Fruit fly (Drosophila melanogaster) whole organism, prepupa: ENCODE results near the gene Pfas.

Experiments
- Blimp-1 ChIP-seq: fragments of 200-800 bp; sonication (Bioruptor generic); optimal IDR thresholded peaks from 3 replicates; lab custom pipeline; 2017; ENCODE audit warnings: missing biosample characterization, missing genetic modification characterization, mild to moderate bottlenecking, moderate library complexity, missing genetic modification reagents
- CG10631 ChIP-seq: fragments of 200-800 bp; sonication (Bioruptor generic); optimal IDR thresholded peaks from 2 replicates; lab custom pipeline; 2016; ENCODE audit warnings: missing biosample characterization, missing genetic modification characterization
- CG11294 ChIP-seq: fragments of 200-800 bp; sonication (Bioruptor generic); IDR thresholded peaks from 2 replicates; pipeline ENCODE4 v1.3.6; 2022; ENCODE audit warnings: missing biosample characterization, missing genetic modification characterization
- CG11902 ChIP-seq: fragments of 200-800 bp; sonication (Bioruptor generic); optimal IDR thresholded peaks from 3 replicates; lab custom pipeline; 2016; ENCODE audit warnings: missing biosample characterization, missing genetic modification characterization
- CG15336 ChIP-seq: fragments of 200-800 bp; sonication (Bioruptor generic); IDR thresholded peaks from 2 replicates; pipeline ENCODE4 v1.3.6; 2022; ENCODE audit warnings: missing biosample characterization, missing genetic modification characterization
- CG16779 ChIP-seq: fragments of 200-800 bp; sonication (Bioruptor generic); optimal IDR thresholded peaks from 3 replicates; lab custom pipeline; 2017; ENCODE audit warnings: missing biosample characterization, mild to moderate bottlenecking, missing genetic modification characterization
- CG31627 ChIP-seq: fragments of 200-800 bp; sonication (Bioruptor generic); optimal IDR thresholded peaks from 3 replicates; lab custom pipeline; 2016; ENCODE audit warnings: missing biosample characterization, missing genetic modification characterization
- CG32006 ChIP-seq: fragments of 200-800 bp; sonication (Bioruptor generic); optimal IDR thresholded peaks from 3 replicates; lab custom pipeline; 2017; ENCODE audit warnings: missing biosample characterization, mild to moderate bottlenecking, missing genetic modification characterization
- CG6163 ChIP-seq: fragments of 200-800 bp; sonication (Bioruptor generic); IDR thresholded peaks from 3 replicates; pipeline ENCODE4 v1.3.6; 2022; ENCODE audit warnings: missing biosample characterization, missing genetic modification characterization
- CG6276 ChIP-seq: fragments of 200-800 bp; sonication (Bioruptor generic); optimal IDR thresholded peaks from 2 replicates; lab custom pipeline; 2017; ENCODE audit warnings: missing biosample characterization, mild to moderate bottlenecking, missing genetic modification characterization
- CG6792 ChIP-seq: fragments of 200-800 bp; sonication (Bioruptor generic); optimal IDR thresholded peaks from 3 replicates; lab custom pipeline; 2016; ENCODE audit warnings: missing biosample characterization, missing genetic modification characterization
- CG6808 ChIP-seq: fragments of 200-800 bp; sonication (Bioruptor generic); optimal IDR thresholded peaks from 3 replicates; lab custom pipeline; 2017; ENCODE audit warnings: missing biosample characterization, missing genetic modification characterization, mild to moderate bottlenecking, moderate library complexity, missing genetic modification reagents
- CG6854 ChIP-seq: fragments of 200-800 bp; sonication (Bioruptor generic); optimal IDR thresholded peaks from 2 replicates; lab custom pipeline; 2017; ENCODE audit warnings: missing biosample characterization, mild to moderate bottlenecking, missing genetic modification characterization
- CG7368 ChIP-seq: fragments of 200-800 bp; sonication (Bioruptor generic); optimal IDR thresholded peaks from 3 replicates; lab custom pipeline; 2016; ENCODE audit warnings: missing biosample characterization, missing genetic modification characterization
- CG8119 ChIP-seq: fragments of 200-800 bp; sonication (Bioruptor generic); IDR thresholded peaks from 3 replicates; pipeline ENCODE4 v1.3.6; 2022; ENCODE audit warnings: missing biosample characterization, missing genetic modification characterization
- CG8319 ChIP-seq: fragments of 200-800 bp; sonication (Bioruptor generic); optimal IDR thresholded peaks from 3 replicates; lab custom pipeline; 2016; ENCODE audit warnings: missing biosample characterization, missing genetic modification characterization
- CG8632 ChIP-seq: fragments of 200-800 bp; sonication (Bioruptor generic); optimal IDR thresholded peaks from 3 replicates; lab custom pipeline; 2016; ENCODE audit warnings: missing biosample characterization, missing genetic modification characterization
- CG9139 ChIP-seq: fragments of 200-800 bp; sonication (Bioruptor generic); optimal IDR thresholded peaks from 3 replicates; lab custom pipeline; 2017; ENCODE audit warnings: missing biosample characterization, mild to moderate bottlenecking, missing genetic modification characterization
- Eip75B ChIP-seq: fragments of 200-800 bp; sonication (Bioruptor generic); optimal IDR thresholded peaks from 3 replicates; lab custom pipeline; 2016; ENCODE audit warnings: missing biosample characterization, missing genetic modification characterization
- Eip78C ChIP-seq: fragments of 200-800 bp; sonication (Bioruptor generic); peaks from one replicate; lab custom pipeline; 2016; ENCODE audit warnings: missing biosample characterization, missing genetic modification characterization
- Ets21C ChIP-seq: fragments of 200-800 bp; sonication (Bioruptor generic); optimal IDR thresholded peaks from 3 replicates; lab custom pipeline; 2016; ENCODE audit warnings: missing biosample characterization, missing genetic modification characterization
- Gug ChIP-seq: fragments of 200-800 bp; sonication (Bioruptor generic); IDR thresholded peaks from 2 replicates; pipeline ENCODE4 v1.3.6; 2022; ENCODE audit warnings: missing biosample characterization, missing genetic modification characterization
- Hr38 ChIP-seq: sonication (Bioruptor generic); optimal IDR thresholded peaks from 2 replicates; lab custom pipeline; 2016; ENCODE audit warnings: missing biosample characterization, missing genetic modification characterization
- Hr39 ChIP-seq: fragments of 200-800 bp; sonication (Bioruptor generic); optimal IDR thresholded peaks from 2 replicates; lab custom pipeline; 2016; ENCODE audit warnings: missing biosample characterization, missing genetic modification characterization
- Hr4 ChIP-seq: fragments of 200-800 bp; sonication (Bioruptor generic); optimal IDR thresholded peaks from 3 replicates; lab custom pipeline; 2016; ENCODE audit warnings: missing biosample characterization, missing genetic modification characterization
- Lpt ChIP-seq: fragments of 200-800 bp; sonication (Bioruptor generic); optimal IDR thresholded peaks from 3 replicates; lab custom pipeline; 2016; ENCODE audit warnings: missing biosample characterization, missing genetic modification characterization
- OdsH ChIP-seq: fragments of 200-800 bp; sonication (Bioruptor generic); optimal IDR thresholded peaks from 3 replicates; lab custom pipeline; 2016; ENCODE audit warnings: missing biosample characterization, missing genetic modification characterization
- Sox14 ChIP-seq: fragments of 200-800 bp; sonication (Bioruptor generic); optimal IDR thresholded peaks from 3 replicates; lab custom pipeline; 2016; ENCODE audit warnings: missing biosample characterization, missing genetic modification characterization
- Sox15 ChIP-seq: fragments of 200-800 bp; sonication (Bioruptor generic); optimal IDR thresholded peaks from 3 replicates; lab custom pipeline; 2016; ENCODE audit warnings: missing biosample characterization, missing genetic modification characterization
- acj6 ChIP-seq: fragments of 200-800 bp; sonication (Bioruptor generic); optimal IDR thresholded peaks from 3 replicates; lab custom pipeline; 2016; ENCODE audit warnings: missing biosample characterization, missing genetic modification characterization
- cyc ChIP-seq: fragments of 200-800 bp; sonication (Bioruptor generic); optimal IDR thresholded peaks from 3 replicates; lab custom pipeline; 2016; ENCODE audit warnings: missing biosample characterization, missing genetic modification characterization
- dac ChIP-seq: fragments of 200-800 bp; sonication (Bioruptor generic); optimal IDR thresholded peaks from 2 replicates; lab custom pipeline; 2017; ENCODE audit warnings: missing biosample characterization, mild to moderate bottlenecking, missing genetic modification characterization
- dsx ChIP-seq: fragments of 200-800 bp; optimal IDR thresholded peaks from 3 replicates; lab custom pipeline; 2019; ENCODE audit warnings: missing biosample characterization, mild to moderate bottlenecking, missing genetic modification characterization, moderate library complexity; ENCODE audit not compliant: poor library complexity, severe bottlenecking
- esn ChIP-seq: fragments of 200-800 bp; sonication (Bioruptor generic); optimal IDR thresholded peaks from 2 replicates; lab custom pipeline; 2016; ENCODE audit warnings: missing biosample characterization, mild to moderate bottlenecking, missing genetic modification characterization, moderate library complexity
- fd59A ChIP-seq: fragments of 200-800 bp; sonication (Bioruptor generic); optimal IDR thresholded peaks from 2 replicates; lab custom pipeline; 2017; ENCODE audit warnings: missing biosample characterization, mild to moderate bottlenecking, missing genetic modification characterization, missing genetic modification reagents
- fd85E ChIP-seq: fragments of 200-800 bp; sonication (Bioruptor generic); optimal IDR thresholded peaks from 3 replicates; lab custom pipeline; 2016; ENCODE audit warnings: missing biosample characterization, missing genetic modification characterization
- fkh ChIP-seq: fragments of 200-800 bp; sonication (Bioruptor generic); optimal IDR thresholded peaks from 3 replicates; lab custom pipeline; 2017; ENCODE audit warnings: missing biosample characterization, mild to moderate bottlenecking, missing genetic modification characterization, moderate library complexity
- lz ChIP-seq: fragments of 200-800 bp; sonication (Bioruptor generic); optimal IDR thresholded peaks from 3 replicates; lab custom pipeline; 2016; ENCODE audit warnings: missing biosample characterization, missing genetic modification characterization
- net ChIP-seq: fragments of 200-800 bp; sonication (Bioruptor generic); optimal IDR thresholded peaks from 3 replicates; lab custom pipeline; 2016; ENCODE audit warnings: missing biosample characterization, missing genetic modification characterization
- spab ChIP-seq: fragments of 200-800 bp; sonication (Bioruptor generic); optimal IDR thresholded peaks from 2 replicates; lab custom pipeline; 2017; ENCODE audit warnings: missing biosample characterization, mild to moderate bottlenecking, missing genetic modification characterization, missing genetic modification reagents
- ss ChIP-seq, 2 experiments: fragments of 200-800 bp; sonication (Bioruptor generic); optimal IDR thresholded peaks; 2 replicates in 1 of 2; 3 replicates in 1 of 2; lab custom pipeline; 2017 to 2018; ENCODE audit warnings: mild to moderate bottlenecking in 2 of 2, missing biosample characterization in 2 of 2, missing genetic modification characterization in 2 of 2, moderate library complexity in 1 of 2
- svp ChIP-seq: fragments of 200-800 bp; sonication (Bioruptor generic); peaks from one replicate; lab custom pipeline; 2016; ENCODE audit warnings: missing biosample characterization, missing genetic modification characterization
- vri ChIP-seq: fragments of 200-800 bp; sonication (Bioruptor generic); optimal IDR thresholded peaks from 3 replicates; lab custom pipeline; 2016; ENCODE audit warnings: missing biosample characterization, mild to moderate bottlenecking, missing genetic modification characterization

Pfas gene

DNA sequence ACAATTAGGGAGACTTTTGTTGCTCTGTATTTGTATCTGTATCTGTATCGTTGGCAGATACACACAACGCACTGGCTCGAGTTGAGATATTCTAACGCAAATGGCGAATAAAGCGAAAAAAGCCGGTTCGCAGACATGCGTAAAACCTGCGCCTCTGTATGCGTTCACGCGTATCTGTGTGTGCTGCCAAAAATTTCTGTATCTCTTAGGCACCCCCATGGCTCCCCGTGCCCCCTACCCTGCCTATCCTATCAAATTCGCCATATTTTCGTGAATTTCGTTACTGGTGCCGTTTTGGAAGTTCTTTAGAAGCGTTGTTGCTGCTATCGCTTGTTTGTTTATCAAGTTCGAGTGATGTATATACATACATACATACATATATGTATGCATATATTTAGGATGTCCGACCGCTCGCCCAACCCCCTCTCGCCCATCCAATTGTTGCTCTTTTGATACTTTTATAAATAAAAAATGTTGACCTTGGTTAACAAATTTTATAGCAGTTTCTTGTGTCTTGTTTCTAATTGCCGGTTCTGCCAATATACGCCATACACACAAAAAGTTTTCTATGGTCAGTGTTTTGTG is 40.0 kb upstream of the Pfas start:
- peak; percentile 68 for TF ChIP-seq vri
- peak; percentile 50 for TF ChIP-seq fkh (GFP tag; lab: Kevin White, UChicago)
- no peak for TF ChIP-seq CG6276 (GFP tag; lab: Kevin White, UChicago)
- TF ChIP-seq svp (GFP tag; lab: Kevin White, UChicago) = peak; percentile 69

DNA sequence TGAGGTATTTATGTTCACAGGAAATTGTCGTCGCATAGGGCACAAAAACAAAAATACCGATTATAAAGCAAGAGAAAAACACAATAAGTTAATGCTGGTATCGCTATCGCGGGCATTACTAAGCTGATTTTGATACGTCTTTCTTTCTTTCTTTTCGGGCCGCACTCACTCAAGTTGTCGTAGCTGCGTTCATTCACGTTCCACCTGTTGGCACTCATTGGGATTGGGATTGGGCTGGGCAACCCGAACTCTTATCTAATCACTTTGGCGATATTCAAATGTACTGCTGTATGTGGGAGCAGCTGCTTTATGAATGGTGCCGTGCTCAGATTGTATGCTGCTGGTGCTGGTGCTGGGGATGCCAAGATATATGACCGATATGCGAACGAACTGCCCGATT is 38.8 kb upstream of the Pfas start:
- TF ChIP-seq acj6 (GFP tag; lab: Kevin White, UChicago) = no peak
- TF ChIP-seq vri = peak; percentile 6
- no peak for TF ChIP-seq Lpt
- no peak for TF ChIP-seq CG10631
- no peak for TF ChIP-seq dac
- peak; percentile 68 for TF ChIP-seq svp (GFP tag; lab: Kevin White, UChicago)

dm6 chr2L:6082936-6083627 is 37.2 kb upstream of the Pfas start:
- TF ChIP-seq net = no peak
- TF ChIP-seq Eip78C = peak; percentile 59
- TF ChIP-seq Gug (GFP tag; lab: Robert Waterston, UW) = no peak
- TF ChIP-seq fd85E (GFP tag; lab: Kevin White, UChicago) = no peak
- peak; percentile 39 for TF ChIP-seq CG16779 (tag; lab: Kevin White, UChicago)
- TF ChIP-seq acj6 (GFP tag; lab: Kevin White, UChicago) = no peak
- no peak for TF ChIP-seq cyc
- TF ChIP-seq svp (GFP tag; lab: Kevin White, UChicago) = peak; percentile 35
- TF ChIP-seq CG11294 = no peak
- TF ChIP-seq CG6276 (GFP tag; lab: Kevin White, UChicago) = no peak
- TF ChIP-seq CG7368 (GFP tag; lab: Kevin White, UChicago) = no peak
- TF ChIP-seq vri = peak; percentile 82
- TF ChIP-seq CG31627 (GFP tag; lab: Kevin White, UChicago) = no peak
- no peak for TF ChIP-seq Blimp-1 (GFP tag; lab: Kevin White, UChicago)
- TF ChIP-seq fkh (GFP tag; lab: Kevin White, UChicago) = peak; percentile 94

DNA sequence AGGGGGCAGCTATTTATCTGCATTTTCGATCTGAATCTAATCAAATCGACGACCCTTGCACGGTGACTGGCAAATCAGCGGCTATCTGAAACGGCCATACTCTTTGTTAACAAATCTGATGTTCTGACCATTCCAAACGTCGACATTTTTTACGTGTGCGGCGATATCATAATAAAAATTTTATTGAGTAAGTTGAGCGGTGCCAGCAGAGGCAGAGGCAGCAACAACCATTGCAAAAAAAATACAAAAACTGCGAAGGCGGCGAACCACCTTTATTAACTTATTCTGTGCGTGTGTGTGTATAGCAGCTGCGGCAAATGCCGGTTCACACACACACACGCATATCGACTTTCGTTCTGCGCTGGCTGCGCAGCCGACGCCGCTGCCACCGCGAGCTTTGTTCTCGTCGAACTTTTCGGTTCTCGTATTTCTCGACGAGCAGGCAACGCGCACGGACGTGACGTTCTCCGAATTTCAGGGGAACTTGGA is 36.4 kb upstream of the Pfas start, which contains the start of gene Kr-h1:
Kr-h1 (plus strand) TSS at position 447 of the 489 bp plus-strand sequence.
- TF ChIP-seq OdsH (GFP tag; lab: Kevin White, UChicago) = no peak
- TF ChIP-seq Hr39 = no peak
- no peak for TF ChIP-seq fd59A (GFP tag; lab: Kevin White, UChicago)
- TF ChIP-seq CG11294 = no peak
- TF ChIP-seq CG6808 = no peak
- no peak for TF ChIP-seq CG7368 (GFP tag; lab: Kevin White, UChicago)
- no peak for TF ChIP-seq CG6792 (GFP tag; lab: Kevin White, UChicago)
- no peak for TF ChIP-seq dac
- no peak for TF ChIP-seq Lpt
- no peak for TF ChIP-seq CG8119 (GFP tag; lab: Robert Waterston, UW)
- TF ChIP-seq esn (GFP tag; lab: Kevin White, UChicago) = no peak
- no peak for TF ChIP-seq Ets21C (GFP tag; lab: Kevin White, UChicago)
- TF ChIP-seq lz (GFP tag; lab: Kevin White, UChicago) = no peak
- no peak for TF ChIP-seq Hr4 (GFP tag; lab: Kevin White, UChicago)
- TF ChIP-seq CG11902 (GFP tag; lab: Kevin White, UChicago) = no peak
- TF ChIP-seq CG6163 (GFP tag; lab: Robert Waterston, UW) = no peak
- TF ChIP-seq CG6854 (GFP tag; lab: Kevin White, UChicago) = peak; percentile 13
- TF ChIP-seq CG6276 (GFP tag; lab: Kevin White, UChicago) = no peak
- no peak for TF ChIP-seq CG32006 (GFP tag; lab: Kevin White, UChicago)
- TF ChIP-seq vri = peak; percentile 84
- no peak for TF ChIP-seq ss (GFP tag; optimal IDR thresholded peaks at IDR 0.05; lab: Kevin White, UChicago)
- TF ChIP-seq net = no peak
- no peak for TF ChIP-seq spab (GFP tag; lab: Kevin White, UChicago)
- TF ChIP-seq Eip78C = peak; percentile 71
- TF ChIP-seq CG8632 = no peak
- TF ChIP-seq Gug (GFP tag; lab: Robert Waterston, UW) = no peak
- no peak for TF ChIP-seq Eip75B (GFP tag; lab: Kevin White, UChicago)
- no peak for TF ChIP-seq dsx (GFP tag; lab: Kevin White, UChicago)
- TF ChIP-seq Sox15 (GFP tag; lab: Kevin White, UChicago) = no peak
- TF ChIP-seq CG8319 (GFP tag; lab: Kevin White, UChicago) = no peak
- peak; percentile 41 for TF ChIP-seq Sox14 (GFP tag; lab: Kevin White, UChicago)
- TF ChIP-seq CG15336 = no peak
- TF ChIP-seq Hr38 (GFP tag; lab: Kevin White, UChicago) = no peak
- TF ChIP-seq svp (GFP tag; lab: Kevin White, UChicago) = peak; percentile 68
- TF ChIP-seq Blimp-1 (GFP tag; lab: Kevin White, UChicago) = peak; percentile 54
- no peak for TF ChIP-seq CG9139 (GFP tag; lab: Kevin White, UChicago)
